Worm (Caenorhabditis elegans): ENCODE measurements around the gene col-101.

- TF ChIP-seq T22C8.4 (GFP tag; IDR thresholded peaks at IDR 0.05) = no peak
- TF ChIP-seq med-1 (GFP tag; optimal IDR thresholded peaks at IDR 0.05; ENCODE audit: insufficient read depth) = no peak
- no peak for TF ChIP-seq flt-1 (GFP tag; IDR thresholded peaks at IDR 0.05)
- TF ChIP-seq tab-1 (GFP tag; IDR thresholded peaks at IDR 0.05) = no peak
- TF ChIP-seq cog-1 (tag; optimal IDR thresholded peaks at IDR 0.05) = no peak
- TF ChIP-seq ref-1 (GFP tag; conservative IDR thresholded peaks at IDR 0.05) = no peak
- no peak for TF ChIP-seq klf-2 (GFP tag; conservative IDR thresholded peaks at IDR 0.05)
Observed at ce11 chrIV:305101-305500, 21.7 kb downstream of the col-101 start.
